Worm (Caenorhabditis elegans) whole organism, L4 larva: ENCODE data around the gene F26F2.5.

Experiments
- F26F4.8 ChIP-seq: fragments of 200-800 bp; sonication (Bioruptor generic); conservative IDR thresholded peaks from 2 replicates; pipeline ENCODE4 v1.3.6; 2022; ENCODE audit warnings: missing genetic modification characterization, missing compliant biosample characterization
- ama-1 ChIP-seq: fragments of 150-350 bp; optimal IDR thresholded peaks from 2 replicates; lab custom pipeline; 2014; ENCODE audit warnings: inconsistent platforms, mixed read lengths
- daf-8 ChIP-seq: fragments of 200-800 bp; sonication (Bioruptor generic); IDR thresholded peaks from 2 replicates; pipeline ENCODE4 v1.3.6; 2022; ENCODE audit warnings: missing genetic modification characterization, missing compliant biosample characterization
- fos-1 ChIP-seq: fragments of 150-350 bp; optimal IDR thresholded peaks from 2 replicates; lab custom pipeline; 2014; ENCODE audit warnings: missing biosample characterization, missing genetic modification characterization
- hlh-30 ChIP-seq: sonication (generic microtip); optimal IDR thresholded peaks from 2 replicates; lab custom pipeline; 2017; ENCODE audit warnings: antibody characterized with exemption, mild to moderate bottlenecking, missing genetic modification characterization, missing compliant biosample characterization; ENCODE audit not compliant: insufficient read depth
- nhr-10 ChIP-seq: fragments of 150-350 bp; optimal IDR thresholded peaks from 2 replicates; lab custom pipeline; 2014; ENCODE audit warnings: missing biosample characterization, missing genetic modification characterization
- nhr-11 ChIP-seq: fragments of 150-350 bp; optimal IDR thresholded peaks from 2 replicates; lab custom pipeline; 2014; ENCODE audit warnings: missing biosample characterization, missing genetic modification characterization
- nhr-28 ChIP-seq: fragments of 150-350 bp; optimal IDR thresholded peaks from 2 replicates; lab custom pipeline; 2014; ENCODE audit warnings: missing biosample characterization, missing genetic modification characterization
- nhr-77 ChIP-seq: fragments of 150-350 bp; optimal IDR thresholded peaks from 2 replicates; lab custom pipeline; 2014; ENCODE audit warnings: missing biosample characterization, missing genetic modification characterization
- php-3 ChIP-seq: fragments of 200-800 bp; sonication (Bioruptor generic); IDR thresholded peaks from 2 replicates; pipeline ENCODE4 v1.3.6; 2022; ENCODE audit warnings: missing genetic modification reagents, missing genetic modification characterization, missing compliant biosample characterization
- zfp-2 ChIP-seq: sonication (generic microtip); optimal IDR thresholded peaks from 2 replicates; lab custom pipeline; 2016; ENCODE audit warnings: mild to moderate bottlenecking, missing genetic modification characterization, missing compliant biosample characterization

- TF ChIP-seq nhr-77 (tag; lab: Kevin White, UChicago) (no peak), fos-1 (tag; lab: Kevin White, UChicago) (no peak), nhr-11 (tag; lab: Kevin White, UChicago) (no peak), zfp-2 (tag; lab: Kevin White, UChicago) (no peak), ama-1 (lab: Kevin White, UChicago) (no peak), nhr-28 (tag; lab: Kevin White, UChicago) (no peak), hlh-30 (no peak), nhr-10 (tag; lab: Kevin White, UChicago) (no peak), F26F4.8 (GFP tag; lab: Robert Waterston, UW) (no peak), daf-8 (no peak), php-3 (GFP tag; lab: Robert Waterston, UW) (no peak)
Measured at ce11 chrV:20539055-20539454, 34.4 kb upstream of the F26F2.5 start, which contains the start of gene Y38H6C.16.
